Fruit fly (Drosophila melanogaster) whole organism, embryonic: ENCODE measurements around the gene Bro.

Experiments used
- CG11723 ChIP-seq: fragments of 200-800 bp; sonication (Bioruptor generic); optimal IDR thresholded peaks from 2 replicates; lab custom pipeline; 2017; ENCODE audit warnings: missing biosample characterization, mild to moderate bottlenecking, missing genetic modification characterization
- CG15479 ChIP-seq: fragments of 200-800 bp; sonication (Bioruptor generic); optimal IDR thresholded peaks from 3 replicates; lab custom pipeline; 2019; ENCODE audit warnings: missing biosample characterization, mild to moderate bottlenecking, missing genetic modification characterization, moderate library complexity
- CG18619 ChIP-seq: fragments of 200-800 bp; sonication (Bioruptor generic); optimal IDR thresholded peaks from 3 replicates; lab custom pipeline; 2017; ENCODE audit warnings: missing biosample characterization, mild to moderate bottlenecking, missing genetic modification characterization
- CG3281 ChIP-seq: fragments of 200-800 bp; sonication (Bioruptor generic); optimal IDR thresholded peaks from 3 replicates; lab custom pipeline; 2017; ENCODE audit warnings: missing biosample characterization, mild to moderate bottlenecking, missing genetic modification characterization
- CG8290 ChIP-seq, 3 experiments: fragments of 200-800 bp; sonication (Bioruptor generic); optimal IDR thresholded peaks; 2 replicates each; lab custom pipeline; 2016 to 2019; ENCODE audit warnings: missing biosample characterization in 3 of 3, missing genetic modification characterization in 3 of 3, mild to moderate bottlenecking in 2 of 3, moderate library complexity in 1 of 3
- D ChIP-seq, 2 experiments: fragments of 200-800 bp in 1 of 2; fragments of >200 bp in 1 of 2; sonication (Bioruptor generic) in 1 of 2; optimal IDR thresholded peaks; 2 replicates in 1 of 2; 3 replicates in 1 of 2; lab custom pipeline; 2017; ENCODE audit warnings: mild to moderate bottlenecking in 1 of 2, missing biosample characterization in 1 of 2, missing genetic modification characterization in 1 of 2, missing genetic modification reagents in 1 of 2
- Dll ChIP-seq: fragments of 200-800 bp; sonication (Bioruptor generic); IDR thresholded peaks from 4 replicates; pipeline ENCODE4 v1.3.6; 2022; ENCODE audit warnings: missing biosample characterization, missing genetic modification characterization; ENCODE audit not compliant: partially characterized antibody
- E2f1 ChIP-seq: fragments of 200-800 bp; sonication (Bioruptor generic); IDR thresholded peaks from 2 replicates; pipeline ENCODE4 v1.3.6; 2022; ENCODE audit warnings: missing biosample characterization, missing genetic modification characterization
- Ets65A ChIP-seq: fragments of 200-800 bp; sonication (Bioruptor generic); peaks from one replicate; lab custom pipeline; 2016; ENCODE audit warnings: missing biosample characterization, missing genetic modification characterization
- GATAe ChIP-seq: fragments of 200-800 bp; sonication (Bioruptor generic); conservative IDR thresholded peaks from 2 replicates; pipeline ENCODE4 v1.3.6; 2022; ENCODE audit warnings: missing biosample characterization, missing genetic modification characterization
- ara ChIP-seq: fragments of 200-800 bp; sonication (Bioruptor generic); IDR thresholded peaks from 2 replicates; pipeline ENCODE4 v1.3.6; 2022; ENCODE audit warnings: missing biosample characterization, missing genetic modification characterization
- sd ChIP-seq: fragments of 200-800 bp; sonication (Bioruptor generic); optimal IDR thresholded peaks from 3 replicates; lab custom pipeline; 2018; ENCODE audit warnings: missing biosample characterization, mild to moderate bottlenecking, missing genetic modification characterization, moderate library complexity
- slbo ChIP-seq: fragments of 200-800 bp; sonication (Bioruptor generic); IDR thresholded peaks from 2 replicates; pipeline ENCODE4 v1.3.6; 2022; ENCODE audit warnings: missing biosample characterization, missing genetic modification characterization

dm6 chr3L:1614465-1615084 lies 33.1 kb upstream of the Bro start:
- TF ChIP-seq D (optimal IDR thresholded peaks at IDR 0.05; lab: Kevin White, UChicago) (no peak), D (GFP tag; optimal IDR thresholded peaks at IDR 0.05; lab: Kevin White, UChicago) (no peak), CG15479 (no peak), E2f1 (GFP tag; lab: Robert Waterston, UW) (no peak), GATAe (GFP tag; lab: Robert Waterston, UW) (no peak), CG11723 (GFP tag; lab: Kevin White, UChicago) (no peak), ara (GFP tag; lab: Robert Waterston, UW) (no peak), CG3281 (GFP tag; lab: Kevin White, UChicago) (no peak), CG18619 (GFP tag; lab: Kevin White, UChicago) (no peak), sd (tag; lab: Kevin White, UChicago) (peak; percentile 63), CG8290 (GFP tag; optimal IDR thresholded peaks at IDR 0.05; lab: Kevin White, UChicago) (no peak), CG8290 (tag; optimal IDR thresholded peaks at IDR 0.05; lab: Kevin White, UChicago) (no peak), Dll (GFP tag; lab: Robert Waterston, UW) (no peak), Ets65A (GFP tag; lab: Kevin White, UChicago) (peak; percentile 47), slbo (GFP tag; lab: Robert Waterston, UW) (no peak)
